Fruit fly (Drosophila melanogaster): ENCODE results near the gene mTTF.

dm6 chr2L:14361736-14362180, 13.2 kb upstream of the mTTF start, which contains the start of gene spel1:
- TF ChIP-seq Clk (GFP tag; optimal IDR thresholded peaks at IDR 0.05) (no peak), CG7045 (GFP tag; optimal IDR thresholded peaks at IDR 0.05) (peak; percentile 55), CG14711 (tag; optimal IDR thresholded peaks at IDR 0.05) (peak; percentile 56), toe (GFP tag; optimal IDR thresholded peaks at IDR 0.05) (no peak), cic (GFP tag; optimal IDR thresholded peaks at IDR 0.05) (no peak), tj (GFP tag; optimal IDR thresholded peaks at IDR 0.05) (no peak), CG12768 (GFP tag; optimal IDR thresholded peaks at IDR 0.05) (no peak)
